Fruit fly (Drosophila melanogaster): ENCODE measurements around the gene Pmi.

Gene Pmi

dm6 chr3L:5813016-5813415 is 33.2 kb downstream of the Pmi start, which contains the start of gene mad2 (continued):
- TF ChIP-seq pho (GFP tag; optimal IDR thresholded peaks at IDR 0.05): peak; percentile 56
- TF ChIP-seq danr (GFP tag; IDR thresholded peaks at IDR 0.05): no peak
- peak; percentile 74 for TF ChIP-seq unc-4 (GFP tag; IDR thresholded peaks at IDR 0.05; ENCODE audit: partially characterized antibody)
- no peak for TF ChIP-seq Bdp1 (GFP tag; optimal IDR thresholded peaks at IDR 0.05)
- TF ChIP-seq CG5180 (GFP tag; optimal IDR thresholded peaks at IDR 0.05): no peak
- no peak; the same call in 1 of the 2 replicates for TF ChIP-seq NFAT (GFP tag; IDR thresholded peaks at IDR 0.05)
- no peak for TF ChIP-seq croc (GFP tag; conservative IDR thresholded peaks at IDR 0.05)
- TF ChIP-seq CG4730 (GFP tag; IDR thresholded peaks at IDR 0.05): no peak
- peak; percentile 25 for TF ChIP-seq sug (tag; optimal IDR thresholded peaks at IDR 0.05)
- TF ChIP-seq CG15696 (tag; optimal IDR thresholded peaks at IDR 0.05): no peak
- no peak for TF ChIP-seq CG18011 (GFP tag; optimal IDR thresholded peaks at IDR 0.05)
- peak; percentile 74 for TF ChIP-seq CG34224 (GFP tag; IDR thresholded peaks at IDR 0.05; ENCODE audit: partially characterized antibody)
- TF ChIP-seq NC2β (GFP tag; optimal IDR thresholded peaks at IDR 0.05): peak; percentile 34
- no peak for TF ChIP-seq nerfin-1 (tag; optimal IDR thresholded peaks at IDR 0.05)
- peak in 1 of 2 experiments; percentile 44 for TF ChIP-seq insv (GFP tag; optimal IDR thresholded peaks at IDR 0.05)
- TF ChIP-seq ac (GFP tag; optimal IDR thresholded peaks at IDR 0.05): no peak
- 0 out of 2 replicates have a peak, but pooled peaks have one; percentile 18 for TF ChIP-seq CG8765 (GFP tag; IDR thresholded peaks at IDR 0.05)
- TF ChIP-seq dimm (GFP tag; IDR thresholded peaks at IDR 0.05): no peak
- TF ChIP-seq CG13894 (tag; optimal IDR thresholded peaks at IDR 0.05): peak; percentile 40
- TF ChIP-seq gt (GFP tag; IDR thresholded peaks at IDR 0.05): no peak
- no peak for TF ChIP-seq CG7839 (tag; optimal IDR thresholded peaks at IDR 0.05)
- TF ChIP-seq pita (GFP tag; optimal IDR thresholded peaks at IDR 0.05): peak; percentile 94
- no peak for TF ChIP-seq yki (optimal IDR thresholded peaks at IDR 0.05)
- TF ChIP-seq CG3065 (GFP tag; optimal IDR thresholded peaks at IDR 0.05): no peak
- TF ChIP-seq CG3726 (GFP tag; IDR thresholded peaks at IDR 0.05): no peak
- peak; percentile 54; the same call in 1 of the 3 replicates for TF ChIP-seq CG7963 (GFP tag; IDR thresholded peaks at IDR 0.05; ENCODE audit: partially characterized antibody)
- no peak for TF ChIP-seq Hmx (GFP tag; optimal IDR thresholded peaks at IDR 0.05)
- TF ChIP-seq dan (GFP tag; IDR thresholded peaks at IDR 0.05): no peak
- peak; percentile 75 for TF ChIP-seq Ets97D (GFP tag; optimal IDR thresholded peaks at IDR 0.05)
- no peak for TF ChIP-seq sens-2 (GFP tag; IDR thresholded peaks at IDR 0.05)
- peak in 1 of 2 experiments; percentile 48 for TF ChIP-seq Pdp1 (GFP tag; optimal IDR thresholded peaks at IDR 0.05)
- peak; percentile 81 for TF ChIP-seq CG13287 (GFP tag; IDR thresholded peaks at IDR 0.05; ENCODE audit: partially characterized antibody)
- TF ChIP-seq rib (GFP tag; IDR thresholded peaks at IDR 0.05): no peak
- peak; percentile 47 for TF ChIP-seq CG2202 (tag; optimal IDR thresholded peaks at IDR 0.05)
- TF ChIP-seq CG7786 (GFP tag; optimal IDR thresholded peaks at IDR 0.05): no peak
- TF ChIP-seq eve (GFP tag; optimal IDR thresholded peaks at IDR 0.05): no peak
- TF ChIP-seq HmgZ (tag; optimal IDR thresholded peaks at IDR 0.05): peak; percentile 87
- no peak for TF ChIP-seq lbe (GFP tag; optimal IDR thresholded peaks at IDR 0.05)
- no peak for TF ChIP-seq usp (GFP tag; optimal IDR thresholded peaks at IDR 0.05)
- TF ChIP-seq CG12942 (GFP tag; optimal IDR thresholded peaks at IDR 0.05): no peak
- TF ChIP-seq CG33557 (GFP tag; optimal IDR thresholded peaks at IDR 0.05): no peak
- peak; percentile 15 for TF ChIP-seq CG9876 (GFP tag; optimal IDR thresholded peaks at IDR 0.05)
- no peak for TF ChIP-seq shn (GFP tag; optimal IDR thresholded peaks at IDR 0.05)
- peak; percentile 10 to 22 for TF ChIP-seq dpn (GFP tag; optimal IDR thresholded peaks at IDR 0.05)
- no peak for TF ChIP-seq Atf6 (GFP tag; IDR thresholded peaks at IDR 0.05)
- TF ChIP-seq CG17328 (GFP tag; IDR thresholded peaks at IDR 0.05): no peak
- no peak for TF ChIP-seq en (GFP tag; optimal IDR thresholded peaks at IDR 0.05)
- peak; percentile 9 for TF ChIP-seq CG7987 (GFP tag; optimal IDR thresholded peaks at IDR 0.05)
- TF ChIP-seq CG1529 (GFP tag; optimal IDR thresholded peaks at IDR 0.05): no peak
- no peak for TF ChIP-seq HLH3B (GFP tag; IDR thresholded peaks at IDR 0.05)
- no peak for TF ChIP-seq CG9215 (GFP tag; IDR thresholded peaks at IDR 0.05)
- TF ChIP-seq tgo (GFP tag; IDR thresholded peaks at IDR 0.05): no peak

Measured in whole organism, embryonic.